Worm (Caenorhabditis elegans) whole organism, mixed stage, embryonic: Measurements from ENCODE around the gene R10E4.6.
A peak's percentile ranks its signal among the peaks of the same experiment; 100 is the strongest.

ENCODE experiments used
- M03D4.4 ChIP-seq: sonication (generic microtip); optimal IDR thresholded peaks from 2 replicates; lab custom pipeline; 2017; ENCODE audit warnings: mild to moderate bottlenecking, missing genetic modification characterization, missing compliant biosample characterization
- bed-3 ChIP-seq: fragments of 200-800 bp; sonication (Bioruptor generic); optimal IDR thresholded peaks from 3 replicates; lab custom pipeline; 2018; ENCODE audit warnings: mild to moderate bottlenecking, missing genetic modification characterization, moderate library complexity, missing compliant biosample characterization
- ceh-39 ChIP-seq: fragments of 150-350 bp; optimal IDR thresholded peaks from 2 replicates; lab custom pipeline; 2014; ENCODE audit warnings: missing biosample characterization, missing genetic modification characterization
- ceh-43 ChIP-seq: fragments of 200-800 bp; sonication (Bioruptor generic); optimal IDR thresholded peaks from 2 replicates; lab custom pipeline; 2018; ENCODE audit warnings: mild to moderate bottlenecking, missing genetic modification characterization, moderate library complexity, missing compliant biosample characterization
- ceh-83 ChIP-seq: fragments of 200-800 bp; sonication (Bioruptor generic); optimal IDR thresholded peaks from 2 replicates; lab custom pipeline; 2018; ENCODE audit warnings: mild to moderate bottlenecking, missing genetic modification characterization, missing compliant biosample characterization
- ces-1 ChIP-seq: fragments of 150-350 bp; optimal IDR thresholded peaks from 2 replicates; lab custom pipeline; 2014; ENCODE audit warnings: missing biosample characterization, missing genetic modification reagents, missing genetic modification characterization
- cnd-1 ChIP-seq: fragments of 200-800 bp; sonication (Bioruptor generic); optimal IDR thresholded peaks from 2 replicates; lab custom pipeline; 2018; ENCODE audit warnings: mild to moderate bottlenecking, missing genetic modification characterization, missing compliant biosample characterization
- drap-1 ChIP-seq: fragments of 200-800 bp; sonication (Bioruptor generic); optimal IDR thresholded peaks from 3 replicates; lab custom pipeline; 2018; ENCODE audit warnings: mild to moderate bottlenecking, missing genetic modification characterization, missing compliant biosample characterization
- elt-1 ChIP-seq: sonication (generic microtip); optimal IDR thresholded peaks from 2 replicates; lab custom pipeline; 2017; ENCODE audit warnings: missing genetic modification characterization, mild to moderate bottlenecking, missing compliant biosample characterization, antibody characterized with exemption, moderate library complexity, borderline replicate concordance; ENCODE audit not compliant: insufficient read depth
- elt-3 ChIP-seq: fragments of 150-350 bp; optimal IDR thresholded peaks from 2 replicates; lab custom pipeline; 2014; ENCODE audit warnings: missing biosample characterization, missing genetic modification characterization
- flh-1 ChIP-seq: fragments of 200-800 bp; sonication (Bioruptor generic); optimal IDR thresholded peaks from 2 replicates; lab custom pipeline; 2018; ENCODE audit warnings: mild to moderate bottlenecking, missing genetic modification characterization, moderate library complexity, missing compliant biosample characterization
- ham-2 ChIP-seq: fragments of 200-800 bp; sonication (Bioruptor generic); optimal IDR thresholded peaks from 2 replicates; lab custom pipeline; 2018; ENCODE audit warnings: mild to moderate bottlenecking, missing genetic modification characterization, missing compliant biosample characterization
- hlh-1 ChIP-seq: fragments of 150-350 bp; optimal IDR thresholded peaks from 2 replicates; lab custom pipeline; 2014; ENCODE audit warnings: missing biosample characterization, missing genetic modification reagents, missing genetic modification characterization
- lin-13 ChIP-seq: fragments of 150-350 bp; optimal IDR thresholded peaks from 2 replicates; lab custom pipeline; 2014; ENCODE audit warnings: missing biosample characterization, missing genetic modification characterization
- lin-32 ChIP-seq: fragments of 200-800 bp; sonication (Bioruptor generic); optimal IDR thresholded peaks from 2 replicates; lab custom pipeline; 2018; ENCODE audit warnings: mild to moderate bottlenecking, missing genetic modification characterization, missing compliant biosample characterization
- lsy-2 ChIP-seq: fragments of 150-350 bp; optimal IDR thresholded peaks from 2 replicates; lab custom pipeline; 2014; ENCODE audit warnings: missing biosample characterization, missing genetic modification characterization
- mab-5 ChIP-seq: fragments of 150-350 bp; optimal IDR thresholded peaks from 2 replicates; lab custom pipeline; 2014; ENCODE audit warnings: missing biosample characterization, missing genetic modification characterization
- mep-1 ChIP-seq: fragments of 150-350 bp; optimal IDR thresholded peaks from 2 replicates; lab custom pipeline; 2017; ENCODE audit warnings: missing biosample characterization, missing genetic modification reagents, missing genetic modification characterization, inconsistent platforms
- mls-2 ChIP-seq: sonication (generic microtip); optimal IDR thresholded peaks from 2 replicates; lab custom pipeline; 2016; ENCODE audit warnings: mild to moderate bottlenecking, missing genetic modification characterization, moderate library complexity, missing compliant biosample characterization
- nhr-12 ChIP-seq: fragments of 150-350 bp; optimal IDR thresholded peaks from 2 replicates; lab custom pipeline; 2014; ENCODE audit warnings: missing biosample characterization, missing genetic modification characterization
- nhr-2 ChIP-seq: fragments of 150-350 bp; optimal IDR thresholded peaks from 2 replicates; lab custom pipeline; 2014; ENCODE audit warnings: missing biosample characterization, missing genetic modification characterization
- nhr-237 ChIP-seq: fragments of 150-350 bp; optimal IDR thresholded peaks from 2 replicates; lab custom pipeline; 2014; ENCODE audit warnings: missing biosample characterization, missing genetic modification characterization
- nhr-28 ChIP-seq: fragments of 150-350 bp; optimal IDR thresholded peaks from 2 replicates; lab custom pipeline; 2014; ENCODE audit warnings: missing biosample characterization, missing genetic modification characterization
- nhr-76 ChIP-seq: sonication (generic microtip); optimal IDR thresholded peaks from 2 replicates; lab custom pipeline; 2017; ENCODE audit warnings: missing biosample characterization, missing genetic modification characterization
- pha-4 ChIP-seq: fragments of 150-350 bp; optimal IDR thresholded peaks from 2 replicates; lab custom pipeline; 2018; ENCODE audit warnings: missing biosample characterization, missing genetic modification reagents, missing genetic modification characterization
- sem-2 ChIP-seq: fragments of 200-800 bp; sonication (Bioruptor generic); optimal IDR thresholded peaks from 2 replicates; lab custom pipeline; 2018; ENCODE audit warnings: mild to moderate bottlenecking, missing genetic modification characterization, missing compliant biosample characterization
- snpc-4 ChIP-seq: fragments of 150-350 bp; optimal IDR thresholded peaks from 2 replicates; lab custom pipeline; 2014; ENCODE audit warnings: missing biosample characterization, missing genetic modification characterization
- sptf-1 ChIP-seq: sonication (generic microtip); optimal IDR thresholded peaks from 2 replicates; lab custom pipeline; 2017; ENCODE audit warnings: mild to moderate bottlenecking, missing genetic modification characterization, moderate library complexity, missing compliant biosample characterization
- tbx-8 ChIP-seq: fragments of 200-800 bp; sonication (Bioruptor generic); optimal IDR thresholded peaks from 2 replicates; lab custom pipeline; 2018; ENCODE audit warnings: mild to moderate bottlenecking, missing genetic modification characterization, moderate library complexity, missing compliant biosample characterization
- unc-120 ChIP-seq: sonication (generic microtip); optimal IDR thresholded peaks from 2 replicates; lab custom pipeline; 2017; ENCODE audit warnings: missing genetic modification characterization, missing compliant biosample characterization; ENCODE audit not compliant: poor library complexity, severe bottlenecking
- unc-39 ChIP-seq: fragments of 150-350 bp; optimal IDR thresholded peaks from 2 replicates; lab custom pipeline; 2014; ENCODE audit warnings: missing biosample characterization, missing genetic modification characterization
- unc-62 ChIP-seq: fragments of 150-350 bp; optimal IDR thresholded peaks from 2 replicates; lab custom pipeline; 2014; ENCODE audit warnings: missing biosample characterization, missing genetic modification reagents, missing genetic modification characterization
- zip-8 ChIP-seq: fragments of 150-350 bp; optimal IDR thresholded peaks from 2 replicates; lab custom pipeline; 2014; ENCODE audit warnings: missing biosample characterization, missing genetic modification characterization
- ztf-11 ChIP-seq: fragments of 150-350 bp; optimal IDR thresholded peaks from 2 replicates; lab custom pipeline; 2014; ENCODE audit warnings: missing biosample characterization, missing genetic modification characterization

R10E4.6 gene

DNA sequence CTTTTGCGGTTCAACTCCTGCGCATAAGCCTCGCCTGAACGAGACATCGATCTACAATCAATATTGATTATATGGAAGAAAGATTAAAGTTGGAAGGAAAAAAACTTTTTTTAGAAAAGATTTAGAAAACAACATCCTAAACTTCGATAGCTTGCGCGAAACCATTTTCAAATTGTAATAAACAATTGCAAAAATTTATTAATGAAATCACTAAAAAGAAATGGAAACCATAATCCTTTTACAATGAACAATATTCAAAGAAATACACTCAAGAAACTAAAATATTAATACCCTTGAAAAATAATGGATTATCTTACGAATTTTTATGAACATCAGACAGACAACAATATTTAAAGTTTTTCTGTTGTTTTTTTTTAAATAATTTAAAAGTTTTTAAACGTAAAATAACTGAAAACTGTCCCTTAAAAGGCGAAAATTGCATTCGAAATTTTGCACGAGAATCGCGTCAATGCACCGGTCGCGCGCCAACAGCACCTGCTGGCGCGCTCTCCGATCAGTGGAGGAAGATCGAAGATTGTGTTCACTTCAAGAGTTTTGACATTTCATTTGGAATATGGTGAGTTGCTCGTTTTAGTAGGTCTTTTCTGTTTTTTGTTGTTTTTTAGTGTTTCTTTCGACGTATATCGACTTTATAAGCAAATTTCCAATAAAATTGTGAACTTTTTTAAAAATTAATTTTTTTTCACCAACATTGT is 23.8 kb upstream of the R10E4.6 start, which contains the start of the genes sftb-1 and R10E4.1:
TSS of gene sftb-1 (minus strand) at position 51 of the 716 bp plus-strand sequence.
TSS of gene R10E4.1 (plus strand) at position 524 of the 716 bp plus-strand sequence.
- TF ChIP-seq lin-13 (tag; lab: Kevin White, UChicago) (peak; percentile 74), bed-3 (no peak), ces-1 (GFP tag; lab: Kevin White, UChicago) (peak; percentile 25), sem-2 (no peak), pha-4 (peak; percentile 45), nhr-237 (tag; lab: Kevin White, UChicago) (peak; percentile 51), lsy-2 (tag; lab: Kevin White, UChicago) (peak; percentile 51), mep-1 (peak; percentile 66), ceh-43 (GFP tag; lab: Kevin White, UChicago) (no peak), ham-2 (GFP tag; lab: Kevin White, UChicago) (no peak)

DNA sequence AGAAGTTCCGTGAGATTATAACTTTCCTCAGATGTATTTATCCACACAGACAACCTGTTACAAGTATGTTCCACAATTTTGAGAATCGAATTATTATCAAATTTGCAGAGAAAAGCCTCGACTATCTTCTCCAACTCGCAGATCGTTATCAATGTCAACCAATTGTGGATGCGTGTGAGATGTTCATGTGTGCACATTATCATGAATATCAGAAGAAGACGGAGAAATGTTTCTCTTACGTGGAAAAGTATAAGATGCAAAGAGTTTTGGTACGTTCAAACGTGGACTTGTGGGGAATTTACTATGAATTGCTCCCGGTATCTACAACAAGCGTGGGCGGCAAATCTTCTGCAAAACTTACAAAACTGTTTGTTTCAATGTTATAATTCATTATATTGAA is 22.1 kb upstream of the R10E4.6 start:
- no peak for TF ChIP-seq pha-4
- TF ChIP-seq M03D4.4 (tag; lab: Kevin White, UChicago): no peak
- TF ChIP-seq unc-39: no peak
- TF ChIP-seq sem-2: no peak
- TF ChIP-seq nhr-28: no peak
- no peak for TF ChIP-seq unc-62 (GFP tag; lab: Kevin White, UChicago)
- no peak for TF ChIP-seq drap-1 (GFP tag; lab: Kevin White, UChicago)
- no peak for TF ChIP-seq snpc-4 (tag; lab: Kevin White, UChicago)
- TF ChIP-seq lin-32 (GFP tag; lab: Kevin White, UChicago): no peak
- no peak for TF ChIP-seq mep-1
- TF ChIP-seq elt-1 (tag; lab: Kevin White, UChicago): no peak
- TF ChIP-seq tbx-8 (GFP tag; lab: Kevin White, UChicago): no peak
- TF ChIP-seq hlh-1 (tag; lab: Kevin White, UChicago): no peak
- TF ChIP-seq nhr-12 (tag; lab: Kevin White, UChicago): no peak

DNA sequence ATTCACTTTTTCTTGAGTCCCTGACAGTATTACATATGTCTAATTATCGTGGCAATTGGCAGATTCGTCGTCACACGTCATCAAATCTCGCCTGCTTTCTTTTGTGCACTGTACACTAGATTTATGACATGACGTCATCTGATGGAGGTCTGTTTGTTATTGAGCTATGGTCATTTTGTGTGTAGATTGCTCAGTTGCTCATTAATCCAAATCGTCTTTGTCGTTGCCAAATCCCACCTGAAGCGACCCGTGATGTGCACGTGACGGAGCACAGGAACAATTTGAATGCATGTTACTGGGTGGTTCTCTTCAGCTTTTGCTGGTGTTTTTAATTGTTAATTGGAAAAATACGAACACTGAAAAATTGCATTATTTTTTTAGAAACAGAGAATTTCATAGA is 20.3 kb upstream of the R10E4.6 start:
- TF ChIP-seq ztf-11 (tag; lab: Kevin White, UChicago): peak; percentile 50
- peak; percentile 61 for TF ChIP-seq unc-62 (GFP tag; lab: Kevin White, UChicago)
- no peak for TF ChIP-seq M03D4.4 (tag; lab: Kevin White, UChicago)
- peak; percentile 25 for TF ChIP-seq ceh-39 (tag; lab: Kevin White, UChicago)
- peak; percentile 8 for TF ChIP-seq sptf-1 (tag; lab: Kevin White, UChicago)
- peak; percentile 25 for TF ChIP-seq ceh-43 (GFP tag; lab: Kevin White, UChicago)
- peak; percentile 63 for TF ChIP-seq mls-2 (tag; lab: Kevin White, UChicago)
- no peak for TF ChIP-seq ceh-83
- TF ChIP-seq elt-1 (tag; lab: Kevin White, UChicago): no peak
- TF ChIP-seq nhr-2 (tag; lab: Kevin White, UChicago): peak; percentile 81
- no peak for TF ChIP-seq hlh-1 (tag; lab: Kevin White, UChicago)
- TF ChIP-seq cnd-1 (tag; lab: Kevin White, UChicago): peak; percentile 37
- peak; percentile 74 for TF ChIP-seq zip-8

DNA sequence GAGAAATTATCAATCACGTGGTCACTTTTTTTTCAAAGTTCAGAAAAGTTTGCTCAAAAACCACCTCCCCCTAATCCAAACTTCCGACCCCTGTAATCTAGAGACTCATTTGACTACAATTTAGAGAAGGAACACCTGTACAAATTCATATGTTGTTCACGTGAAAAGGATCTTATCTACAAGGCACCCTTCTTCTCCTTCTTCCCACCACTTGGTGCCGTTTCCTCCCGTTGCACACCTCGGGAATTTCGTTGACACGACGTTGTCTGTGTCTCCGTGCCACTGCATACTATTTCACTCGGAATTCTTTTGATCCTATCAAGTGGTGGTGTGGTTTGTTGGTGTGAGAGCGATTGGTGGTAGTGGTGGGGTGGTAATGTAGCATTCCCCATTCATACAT is 18.7 kb upstream of the R10E4.6 start:
- TF ChIP-seq mab-5 (tag; lab: Kevin White, UChicago) (no peak), mep-1 (peak; percentile 56), flh-1 (GFP tag; lab: Kevin White, UChicago) (no peak), lin-32 (GFP tag; lab: Kevin White, UChicago) (no peak), unc-120 (no peak), elt-1 (tag; lab: Kevin White, UChicago) (peak; percentile 16), mls-2 (tag; lab: Kevin White, UChicago) (no peak), unc-62 (GFP tag; lab: Kevin White, UChicago) (no peak), elt-3 (tag; lab: Kevin White, UChicago) (no peak), sptf-1 (tag; lab: Kevin White, UChicago) (no peak), nhr-12 (tag; lab: Kevin White, UChicago) (no peak), ceh-83 (no peak), bed-3 (no peak), drap-1 (GFP tag; lab: Kevin White, UChicago) (no peak), ceh-43 (GFP tag; lab: Kevin White, UChicago) (no peak), zip-8 (no peak), ztf-11 (tag; lab: Kevin White, UChicago) (no peak), nhr-76 (tag; lab: Kevin White, UChicago) (no peak), nhr-237 (tag; lab: Kevin White, UChicago) (no peak), cnd-1 (tag; lab: Kevin White, UChicago) (peak; percentile 56), unc-39 (no peak), hlh-1 (tag; lab: Kevin White, UChicago) (peak; percentile 77), ces-1 (GFP tag; lab: Kevin White, UChicago) (no peak), tbx-8 (GFP tag; lab: Kevin White, UChicago) (no peak), ceh-39 (tag; lab: Kevin White, UChicago) (peak; percentile 43), sem-2 (no peak), M03D4.4 (tag; lab: Kevin White, UChicago) (peak; percentile 14), ham-2 (GFP tag; lab: Kevin White, UChicago) (no peak), nhr-2 (tag; lab: Kevin White, UChicago) (peak; percentile 81)
- TF ChIP-seq, all 35 proteins: peak for 7
